Fruit fly (Drosophila melanogaster) S2 (cell line): ENCODE measurements around the gene Mcm6.

ENCODE experiments used
- CG8478 ChIP-seq: fragments of >200 bp; optimal IDR thresholded peaks from 2 replicates; lab custom pipeline; 2018
- CTCF ChIP-seq, 2 experiments: fragments of >200 bp; optimal IDR thresholded peaks; 2 replicates each; lab custom pipeline; 2018

Gene Mcm6

DNA sequence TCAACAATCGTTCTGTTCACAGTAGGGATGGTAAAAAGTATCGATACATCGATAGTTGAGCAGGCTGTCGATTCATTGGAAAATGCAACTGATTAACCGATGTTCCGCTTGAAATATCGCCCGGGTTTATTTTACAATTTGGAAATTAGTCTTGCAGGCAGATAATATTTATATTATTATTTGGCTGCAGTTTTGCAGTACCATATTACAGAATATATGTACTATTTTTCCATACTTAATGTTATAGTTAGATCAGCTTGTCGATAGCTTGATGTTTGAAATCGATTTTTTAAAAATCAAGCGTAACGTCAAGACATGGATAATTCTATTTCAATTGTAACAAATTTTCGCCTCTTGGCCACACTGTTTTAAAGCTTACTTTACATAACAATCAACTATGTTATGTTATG, 20.8 kb downstream of the Mcm6 start, which contains the start of gene CG14442:
Gene CG14442, minus strand, starts transcription at position 29 of the 410 bp plus-strand sequence.
- TF ChIP-seq CG8478 (lab: Kevin White, UChicago): no peak
- TF ChIP-seq CTCF (optimal IDR thresholded peaks at IDR 0.05; lab: Kevin White, UChicago): no peak

- TF ChIP-seq CG8478 (lab: Kevin White, UChicago) (no peak), CTCF (optimal IDR thresholded peaks at IDR 0.05; lab: Kevin White, UChicago) (no peak)
These were observed 22.3 kb downstream of the Mcm6 start for dm6 chrX:6696467-6696866.

DNA sequence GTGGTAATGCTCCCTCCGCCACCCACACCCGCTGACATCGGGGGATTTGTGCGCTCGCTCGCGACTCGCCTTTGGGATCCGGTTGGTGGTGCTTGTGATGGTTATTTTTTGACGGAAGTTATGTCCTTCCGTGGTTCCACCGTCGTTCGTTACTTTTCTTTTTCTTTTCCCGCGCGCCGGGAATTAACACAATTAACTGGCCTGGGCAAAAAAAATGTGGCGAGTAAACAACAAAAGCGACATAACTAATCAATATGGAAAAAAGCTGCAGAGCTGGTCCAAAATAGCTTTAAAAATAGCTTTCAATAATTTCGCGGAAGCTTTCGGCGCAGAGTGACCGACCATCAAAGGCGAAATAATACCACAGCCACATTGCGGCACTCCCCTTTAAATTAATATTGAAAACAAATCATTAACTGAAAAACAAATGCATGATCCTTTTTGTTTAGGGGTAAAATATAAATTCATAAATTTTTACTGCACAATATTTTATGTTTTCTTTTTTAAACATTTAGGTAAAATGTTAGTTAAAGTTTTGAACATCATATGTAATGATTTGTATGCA, 24.1 kb downstream of the Mcm6 start, which contains the start of gene CG14440:
Gene CG14440, minus strand, starts transcription at position 320 of the 565 bp plus-strand sequence.
- TF ChIP-seq CG8478 (lab: Kevin White, UChicago): no peak
- no peak for TF ChIP-seq CTCF (optimal IDR thresholded peaks at IDR 0.05; lab: Kevin White, UChicago)

DNA sequence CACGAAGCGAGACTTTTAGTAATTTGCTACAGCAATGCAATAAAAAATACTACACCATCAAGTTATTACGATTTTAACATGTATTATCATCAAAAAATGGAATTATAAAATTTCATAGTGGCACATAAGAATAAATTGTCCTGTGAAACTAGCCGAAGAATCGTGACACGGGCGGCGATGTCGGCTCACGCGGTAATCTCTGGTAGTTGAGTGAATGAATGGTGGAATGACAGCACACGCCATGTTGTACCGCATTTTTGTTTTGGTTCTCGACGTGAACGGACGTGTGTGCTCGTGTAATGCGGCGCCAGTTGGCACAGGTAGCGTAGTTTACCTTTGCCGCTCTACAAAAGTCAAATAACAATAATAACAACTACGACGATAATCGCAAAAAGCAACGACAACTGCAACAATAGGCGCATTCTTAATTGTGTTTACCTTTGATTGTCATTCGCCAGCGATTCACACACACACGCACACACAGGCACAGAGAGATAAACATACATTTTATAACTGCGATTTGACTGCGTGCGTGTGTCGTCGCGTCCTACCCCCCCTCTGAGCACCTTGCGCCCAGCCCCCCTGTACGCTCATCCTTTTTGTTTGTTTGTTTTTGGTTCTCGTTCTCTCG, 25.2 kb downstream of the Mcm6 start, which contains the start of gene CG14441:
Gene CG14441, plus strand, starts transcription at position 254 of the 631 bp plus-strand sequence.
- TF ChIP-seq CG8478 (lab: Kevin White, UChicago): no peak
- no peak for TF ChIP-seq CTCF (optimal IDR thresholded peaks at IDR 0.05; lab: Kevin White, UChicago)

dm6 chrX:6700263-6700989, 26.2 kb downstream of the Mcm6 start:
- no peak for TF ChIP-seq CG8478 (lab: Kevin White, UChicago)

DNA sequence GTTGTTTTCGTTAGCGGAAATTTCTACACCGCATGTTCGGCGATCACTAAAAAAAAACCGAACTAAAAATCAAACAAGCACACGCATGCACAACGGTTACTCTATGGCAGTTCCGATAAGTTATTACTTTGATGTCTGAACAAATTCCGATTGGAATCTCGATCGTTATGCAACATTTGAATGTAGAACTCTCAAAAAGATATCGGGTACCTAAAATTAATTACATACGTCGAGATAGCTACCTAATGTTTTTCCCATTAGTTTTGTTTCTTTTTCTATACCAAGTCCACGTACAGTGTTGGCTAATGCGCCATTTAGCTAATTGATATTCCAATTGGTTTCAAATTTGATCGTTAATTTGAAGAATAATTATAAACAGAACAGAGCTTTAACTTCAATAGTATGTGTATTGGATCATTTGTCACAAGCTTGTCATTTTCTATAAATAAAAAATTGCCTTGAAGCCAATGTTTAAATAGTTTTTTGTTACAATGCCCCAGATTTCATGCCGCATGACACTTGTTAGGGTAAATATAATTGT, 26.9 kb downstream of the Mcm6 start:
- no peak for TF ChIP-seq CTCF (optimal IDR thresholded peaks at IDR 0.05; lab: Kevin White, UChicago)
- TF ChIP-seq CG8478 (lab: Kevin White, UChicago): no peak

- no peak for TF ChIP-seq CTCF (optimal IDR thresholded peaks at IDR 0.05; lab: Kevin White, UChicago)
- no peak for TF ChIP-seq CG8478 (lab: Kevin White, UChicago)
These were observed 27.8 kb downstream of the Mcm6 start for dm6 chrX:6702028-6702433.

dm6 chrX:6702591-6702990, 28.4 kb downstream of the Mcm6 start:
- TF ChIP-seq CG8478 (lab: Kevin White, UChicago) (no peak), CTCF (optimal IDR thresholded peaks at IDR 0.05; lab: Kevin White, UChicago) (no peak)

- TF ChIP-seq CTCF (optimal IDR thresholded peaks at IDR 0.05; lab: Kevin White, UChicago) (no peak), CG8478 (lab: Kevin White, UChicago) (no peak)
These were observed 29.1 kb downstream of the Mcm6 start for dm6 chrX:6703237-6703636.

- no peak for TF ChIP-seq CG8478 (lab: Kevin White, UChicago)
- TF ChIP-seq CTCF (optimal IDR thresholded peaks at IDR 0.05; lab: Kevin White, UChicago): no peak
These were observed 29.8 kb downstream of the Mcm6 start for dm6 chrX:6703957-6704356.

DNA sequence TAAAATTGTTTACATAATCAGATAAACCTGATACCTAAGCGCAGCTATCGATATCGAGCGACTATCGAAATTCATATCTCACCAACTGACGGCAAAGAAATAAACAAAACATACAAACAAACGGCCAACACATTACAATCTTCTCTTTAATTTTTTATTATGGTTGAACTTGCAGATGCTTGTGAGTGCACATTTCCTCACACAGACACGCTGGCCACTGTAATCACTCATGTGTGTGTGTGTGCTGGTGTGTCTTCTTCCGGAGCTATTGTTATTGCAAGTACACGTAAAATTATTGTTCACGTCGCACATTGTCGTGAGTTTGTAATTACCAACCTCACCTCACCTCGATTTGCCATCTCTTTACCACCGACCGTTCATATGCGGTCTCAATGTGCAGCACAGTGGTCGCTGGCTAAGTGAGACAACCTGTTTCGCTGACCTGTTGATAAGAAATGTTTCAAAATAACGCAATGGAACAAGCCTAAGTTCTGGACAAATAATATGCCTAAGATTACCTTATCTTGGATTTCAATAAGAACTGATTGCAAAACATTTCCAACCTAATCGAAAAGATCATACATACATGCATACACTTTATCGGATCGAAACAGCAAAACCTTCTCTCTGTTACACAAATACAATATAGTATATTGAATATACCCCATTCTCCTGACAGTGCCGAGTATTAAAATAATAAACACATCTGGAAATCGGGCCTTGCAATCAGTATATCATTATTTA, 31.0 kb downstream of the Mcm6 start:
- TF ChIP-seq CG8478 (lab: Kevin White, UChicago) (no peak), CTCF (optimal IDR thresholded peaks at IDR 0.05; lab: Kevin White, UChicago) (no peak)

dm6 chrX:6705890-6706289, 31.7 kb downstream of the Mcm6 start:
- TF ChIP-seq CG8478 (lab: Kevin White, UChicago) (no peak), CTCF (optimal IDR thresholded peaks at IDR 0.05; lab: Kevin White, UChicago) (no peak)

- no peak for TF ChIP-seq CTCF (optimal IDR thresholded peaks at IDR 0.05; lab: Kevin White, UChicago)
- TF ChIP-seq CG8478 (lab: Kevin White, UChicago): no peak
These were observed 32.6 kb downstream of the Mcm6 start for dm6 chrX:6706570-6707306.

DNA sequence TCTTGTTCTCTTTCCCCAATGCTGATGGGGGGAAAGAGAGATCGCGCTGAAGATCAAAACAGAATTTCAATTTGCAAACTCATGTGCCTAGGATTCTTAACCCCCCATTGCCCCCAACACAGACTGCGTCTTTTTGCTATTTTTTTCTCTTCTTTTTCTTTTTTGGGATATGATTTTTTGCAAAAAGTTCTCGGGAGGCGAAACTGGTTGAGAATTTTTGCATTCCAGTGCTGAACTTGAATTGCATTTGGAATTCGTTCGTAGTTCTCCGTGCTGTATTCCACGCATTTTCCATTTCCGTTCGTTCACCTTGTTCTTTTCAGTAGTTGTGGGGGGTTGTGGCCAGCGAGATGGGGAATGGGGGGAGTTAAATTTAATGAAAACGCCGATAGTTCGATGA, 34.0 kb downstream of the Mcm6 start:
- TF ChIP-seq CG8478 (lab: Kevin White, UChicago) (no peak), CTCF (optimal IDR thresholded peaks at IDR 0.05; lab: Kevin White, UChicago) (no peak)
